Worm (Caenorhabditis elegans) whole organism, late embryonic: ENCODE data around the gene srh-292.

Experiments used
- dmd-4 ChIP-seq: sonication (generic microtip); optimal IDR thresholded peaks from 2 replicates; lab custom pipeline; 2016; ENCODE audit warnings: borderline replicate concordance, missing genetic modification characterization, missing compliant biosample characterization
- pha-4 ChIP-seq: fragments of 150-350 bp; optimal IDR thresholded peaks from 2 replicates; lab custom pipeline; 2018; ENCODE audit warnings: missing biosample characterization, missing genetic modification reagents, missing genetic modification characterization

- TF ChIP-seq pha-4 (tag; lab: Kevin White, UChicago), result no peak
- no peak for TF ChIP-seq dmd-4 (tag; lab: Kevin White, UChicago)
Measured at ce11 chrV:17810053-17810452, 7.5 kb downstream of the srh-292 start, which contains the start of gene srh-296.
